Worm (Caenorhabditis elegans): Measurements from ENCODE around the gene Y39B6A.27.

DNA sequence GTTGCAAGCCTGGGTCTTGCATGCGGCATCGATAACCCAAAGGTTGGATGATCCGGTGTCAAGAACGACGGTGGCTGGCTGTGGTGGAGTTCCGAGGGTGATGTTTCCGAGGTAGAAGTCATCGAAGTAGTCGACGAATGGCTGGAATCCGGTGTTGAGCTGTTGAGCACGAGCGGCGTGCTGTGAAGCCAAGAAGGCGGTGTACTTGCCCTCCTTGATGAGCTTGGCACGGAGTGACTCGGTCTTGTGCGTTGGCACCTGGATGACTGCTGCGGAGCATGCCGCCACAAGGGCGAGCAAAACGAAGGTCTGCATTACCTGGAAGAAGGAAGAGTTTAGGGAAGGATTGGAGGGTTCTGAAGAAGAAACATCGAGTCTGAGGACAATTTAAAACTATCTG lies 18.9 kb downstream of the Y39B6A.27 start, which contains the start of gene asp-1:
- no peak for TF ChIP-seq F22D6.2 (tag; optimal IDR thresholded peaks at IDR 0.05)
- no peak for TF ChIP-seq madf-10 (tag; optimal IDR thresholded peaks at IDR 0.05)
- no peak for TF ChIP-seq snpc-3.4 (tag; optimal IDR thresholded peaks at IDR 0.05)
- TF ChIP-seq rcor-1 (GFP tag; IDR thresholded peaks at IDR 0.05) = no peak
- TF ChIP-seq die-1 (tag; optimal IDR thresholded peaks at IDR 0.05) = no peak
- TF ChIP-seq F23B12.7 (tag; optimal IDR thresholded peaks at IDR 0.05; ENCODE audit: insufficient read depth) = no peak
- no peak for TF ChIP-seq efl-1 (GFP tag; optimal IDR thresholded peaks at IDR 0.05)
- no peak for TF ChIP-seq unc-62 (GFP tag; optimal IDR thresholded peaks at IDR 0.05)
- no peak for TF ChIP-seq ceh-40 (GFP tag; IDR thresholded peaks at IDR 0.05)
- no peak for TF ChIP-seq K11D2.4 (GFP tag; IDR thresholded peaks at IDR 0.05)
- no peak for TF ChIP-seq somi-1 (GFP tag; optimal IDR thresholded peaks at IDR 0.05)

All from whole organism, young adult.